Fruit fly (Drosophila melanogaster) whole organism, prepupa: ENCODE data around the gene CG13473.

Experiments
- Blimp-1 ChIP-seq: fragments of 200-800 bp; sonication (Bioruptor generic); optimal IDR thresholded peaks from 3 replicates; lab custom pipeline; 2017; ENCODE audit warnings: missing biosample characterization, missing genetic modification characterization, mild to moderate bottlenecking, moderate library complexity, missing genetic modification reagents
- CG10631 ChIP-seq: fragments of 200-800 bp; sonication (Bioruptor generic); optimal IDR thresholded peaks from 2 replicates; lab custom pipeline; 2016; ENCODE audit warnings: missing biosample characterization, missing genetic modification characterization
- CG10669 ChIP-seq: fragments of 200-800 bp; sonication (Bioruptor generic); optimal IDR thresholded peaks from 3 replicates; lab custom pipeline; 2018; ENCODE audit warnings: missing biosample characterization, mild to moderate bottlenecking, missing genetic modification characterization, moderate library complexity
- CG11294 ChIP-seq: fragments of 200-800 bp; sonication (Bioruptor generic); IDR thresholded peaks from 2 replicates; pipeline ENCODE4 v1.3.6; 2022; ENCODE audit warnings: missing biosample characterization, missing genetic modification characterization
- CG11762 ChIP-seq: fragments of 200-800 bp; sonication (Bioruptor generic); optimal IDR thresholded peaks from 3 replicates; lab custom pipeline; 2016; ENCODE audit warnings: missing biosample characterization, missing genetic modification characterization; ENCODE audit not compliant: insufficient read depth
- CG11902 ChIP-seq: fragments of 200-800 bp; sonication (Bioruptor generic); optimal IDR thresholded peaks from 3 replicates; lab custom pipeline; 2016; ENCODE audit warnings: missing biosample characterization, missing genetic modification characterization
- CG1621 ChIP-seq: fragments of 200-800 bp; sonication (Bioruptor generic); optimal IDR thresholded peaks from 3 replicates; lab custom pipeline; 2018; ENCODE audit warnings: missing biosample characterization, mild to moderate bottlenecking, missing genetic modification characterization
- CG16779 ChIP-seq: fragments of 200-800 bp; sonication (Bioruptor generic); optimal IDR thresholded peaks from 3 replicates; lab custom pipeline; 2017; ENCODE audit warnings: missing biosample characterization, mild to moderate bottlenecking, missing genetic modification characterization
- CG3032 ChIP-seq: fragments of 200-800 bp; optimal IDR thresholded peaks from 2 replicates; lab custom pipeline; 2019; ENCODE audit warnings: missing biosample characterization, mild to moderate bottlenecking, missing genetic modification characterization, moderate library complexity
- CG31627 ChIP-seq: fragments of 200-800 bp; sonication (Bioruptor generic); optimal IDR thresholded peaks from 3 replicates; lab custom pipeline; 2016; ENCODE audit warnings: missing biosample characterization, missing genetic modification characterization
- CG32006 ChIP-seq: fragments of 200-800 bp; sonication (Bioruptor generic); optimal IDR thresholded peaks from 3 replicates; lab custom pipeline; 2017; ENCODE audit warnings: missing biosample characterization, mild to moderate bottlenecking, missing genetic modification characterization
- CG34406 ChIP-seq: fragments of 200-800 bp; sonication (Bioruptor generic); optimal IDR thresholded peaks from 3 replicates; lab custom pipeline; 2016; ENCODE audit warnings: missing biosample characterization, missing genetic modification characterization
- CG3919 ChIP-seq: fragments of 200-800 bp; sonication (Bioruptor generic); optimal IDR thresholded peaks from 3 replicates; lab custom pipeline; 2016; ENCODE audit warnings: missing biosample characterization, missing genetic modification characterization
- CG6163 ChIP-seq: fragments of 200-800 bp; sonication (Bioruptor generic); IDR thresholded peaks from 3 replicates; pipeline ENCODE4 v1.3.6; 2022; ENCODE audit warnings: missing biosample characterization, missing genetic modification characterization
- CG6276 ChIP-seq: fragments of 200-800 bp; sonication (Bioruptor generic); optimal IDR thresholded peaks from 2 replicates; lab custom pipeline; 2017; ENCODE audit warnings: missing biosample characterization, mild to moderate bottlenecking, missing genetic modification characterization
- CG7368 ChIP-seq: fragments of 200-800 bp; sonication (Bioruptor generic); optimal IDR thresholded peaks from 3 replicates; lab custom pipeline; 2016; ENCODE audit warnings: missing biosample characterization, missing genetic modification characterization
- CG8119 ChIP-seq: fragments of 200-800 bp; sonication (Bioruptor generic); IDR thresholded peaks from 3 replicates; pipeline ENCODE4 v1.3.6; 2022; ENCODE audit warnings: missing biosample characterization, missing genetic modification characterization
- CG8319 ChIP-seq: fragments of 200-800 bp; sonication (Bioruptor generic); optimal IDR thresholded peaks from 3 replicates; lab custom pipeline; 2016; ENCODE audit warnings: missing biosample characterization, missing genetic modification characterization
- CG8632 ChIP-seq: fragments of 200-800 bp; sonication (Bioruptor generic); optimal IDR thresholded peaks from 3 replicates; lab custom pipeline; 2016; ENCODE audit warnings: missing biosample characterization, missing genetic modification characterization
- CG9139 ChIP-seq: fragments of 200-800 bp; sonication (Bioruptor generic); optimal IDR thresholded peaks from 3 replicates; lab custom pipeline; 2017; ENCODE audit warnings: missing biosample characterization, mild to moderate bottlenecking, missing genetic modification characterization
- Eip75B ChIP-seq: fragments of 200-800 bp; sonication (Bioruptor generic); optimal IDR thresholded peaks from 3 replicates; lab custom pipeline; 2016; ENCODE audit warnings: missing biosample characterization, missing genetic modification characterization
- Eip78C ChIP-seq: fragments of 200-800 bp; sonication (Bioruptor generic); peaks from one replicate; lab custom pipeline; 2016; ENCODE audit warnings: missing biosample characterization, missing genetic modification characterization
- Eip93F ChIP-seq: fragments of 200-800 bp; sonication (Bioruptor generic); optimal IDR thresholded peaks from 2 replicates; lab custom pipeline; 2016; ENCODE audit warnings: missing biosample characterization, mild to moderate bottlenecking, missing genetic modification characterization
- Ets21C ChIP-seq: fragments of 200-800 bp; sonication (Bioruptor generic); optimal IDR thresholded peaks from 3 replicates; lab custom pipeline; 2016; ENCODE audit warnings: missing biosample characterization, missing genetic modification characterization
- Ets96B ChIP-seq: fragments of 200-800 bp; optimal IDR thresholded peaks from 2 replicates; lab custom pipeline; 2019; ENCODE audit warnings: missing biosample characterization, mild to moderate bottlenecking, missing genetic modification characterization, moderate library complexity
- Hr38 ChIP-seq: sonication (Bioruptor generic); optimal IDR thresholded peaks from 2 replicates; lab custom pipeline; 2016; ENCODE audit warnings: missing biosample characterization, missing genetic modification characterization
- Hr4 ChIP-seq: fragments of 200-800 bp; sonication (Bioruptor generic); optimal IDR thresholded peaks from 3 replicates; lab custom pipeline; 2016; ENCODE audit warnings: missing biosample characterization, missing genetic modification characterization
- Lpt ChIP-seq: fragments of 200-800 bp; sonication (Bioruptor generic); optimal IDR thresholded peaks from 3 replicates; lab custom pipeline; 2016; ENCODE audit warnings: missing biosample characterization, missing genetic modification characterization
- Met ChIP-seq: fragments of 200-800 bp; sonication (Bioruptor generic); optimal IDR thresholded peaks from 3 replicates; lab custom pipeline; 2016; ENCODE audit warnings: missing biosample characterization, missing genetic modification characterization
- OdsH ChIP-seq: fragments of 200-800 bp; sonication (Bioruptor generic); optimal IDR thresholded peaks from 3 replicates; lab custom pipeline; 2016; ENCODE audit warnings: missing biosample characterization, missing genetic modification characterization
- Smox ChIP-seq: fragments of 200-800 bp; sonication (Bioruptor generic); optimal IDR thresholded peaks from 3 replicates; lab custom pipeline; 2016; ENCODE audit warnings: missing biosample characterization, missing genetic modification characterization
- Sox102F ChIP-seq: fragments of 200-800 bp; sonication (Bioruptor generic); optimal IDR thresholded peaks from 2 replicates; lab custom pipeline; 2016; ENCODE audit warnings: missing biosample characterization, mild to moderate bottlenecking, missing genetic modification characterization
- Sox14 ChIP-seq: fragments of 200-800 bp; sonication (Bioruptor generic); optimal IDR thresholded peaks from 3 replicates; lab custom pipeline; 2016; ENCODE audit warnings: missing biosample characterization, missing genetic modification characterization
- Sox15 ChIP-seq: fragments of 200-800 bp; sonication (Bioruptor generic); optimal IDR thresholded peaks from 3 replicates; lab custom pipeline; 2016; ENCODE audit warnings: missing biosample characterization, missing genetic modification characterization
- achi ChIP-seq: fragments of 200-800 bp; sonication (Bioruptor generic); optimal IDR thresholded peaks from 3 replicates; lab custom pipeline; 2016; ENCODE audit warnings: missing biosample characterization, missing genetic modification characterization
- acj6 ChIP-seq: fragments of 200-800 bp; sonication (Bioruptor generic); optimal IDR thresholded peaks from 3 replicates; lab custom pipeline; 2016; ENCODE audit warnings: missing biosample characterization, missing genetic modification characterization
- dac ChIP-seq: fragments of 200-800 bp; sonication (Bioruptor generic); optimal IDR thresholded peaks from 2 replicates; lab custom pipeline; 2017; ENCODE audit warnings: missing biosample characterization, mild to moderate bottlenecking, missing genetic modification characterization
- esn ChIP-seq: fragments of 200-800 bp; sonication (Bioruptor generic); optimal IDR thresholded peaks from 2 replicates; lab custom pipeline; 2016; ENCODE audit warnings: missing biosample characterization, mild to moderate bottlenecking, missing genetic modification characterization, moderate library complexity
- fd85E ChIP-seq: fragments of 200-800 bp; sonication (Bioruptor generic); optimal IDR thresholded peaks from 3 replicates; lab custom pipeline; 2016; ENCODE audit warnings: missing biosample characterization, missing genetic modification characterization
- fkh ChIP-seq: fragments of 200-800 bp; sonication (Bioruptor generic); optimal IDR thresholded peaks from 3 replicates; lab custom pipeline; 2017; ENCODE audit warnings: missing biosample characterization, mild to moderate bottlenecking, missing genetic modification characterization, moderate library complexity
- lz ChIP-seq: fragments of 200-800 bp; sonication (Bioruptor generic); optimal IDR thresholded peaks from 3 replicates; lab custom pipeline; 2016; ENCODE audit warnings: missing biosample characterization, missing genetic modification characterization
- net ChIP-seq: fragments of 200-800 bp; sonication (Bioruptor generic); optimal IDR thresholded peaks from 3 replicates; lab custom pipeline; 2016; ENCODE audit warnings: missing biosample characterization, missing genetic modification characterization
- pdm3 ChIP-seq: fragments of 200-800 bp; sonication (Bioruptor generic); optimal IDR thresholded peaks from 3 replicates; lab custom pipeline; 2016; ENCODE audit warnings: missing biosample characterization, missing genetic modification characterization
- ss ChIP-seq, 2 experiments: fragments of 200-800 bp; sonication (Bioruptor generic); optimal IDR thresholded peaks; 2 replicates in 1 of 2; 3 replicates in 1 of 2; lab custom pipeline; 2017 to 2018; ENCODE audit warnings: mild to moderate bottlenecking in 2 of 2, missing biosample characterization in 2 of 2, missing genetic modification characterization in 2 of 2, moderate library complexity in 1 of 2
- svp ChIP-seq: fragments of 200-800 bp; sonication (Bioruptor generic); peaks from one replicate; lab custom pipeline; 2016; ENCODE audit warnings: missing biosample characterization, missing genetic modification characterization
- topi ChIP-seq: fragments of 200-800 bp; sonication (Bioruptor generic); optimal IDR thresholded peaks from 3 replicates; lab custom pipeline; 2016; ENCODE audit warnings: missing biosample characterization, missing genetic modification characterization
- vri ChIP-seq: fragments of 200-800 bp; sonication (Bioruptor generic); optimal IDR thresholded peaks from 3 replicates; lab custom pipeline; 2016; ENCODE audit warnings: missing biosample characterization, mild to moderate bottlenecking, missing genetic modification characterization

The CG13473 gene

dm6 chr3L:14706461-14706880 is 22.1 kb upstream of the CG13473 start:
- TF ChIP-seq lz = no peak
- TF ChIP-seq svp (GFP tag; lab: Kevin White, UChicago) = peak; percentile 84
- no peak for TF ChIP-seq CG8632 (GFP tag; lab: Kevin White, UChicago)
- no peak for TF ChIP-seq CG32006 (GFP tag; lab: Kevin White, UChicago)
- TF ChIP-seq achi (GFP tag; lab: Kevin White, UChicago) = peak; percentile 26
- no peak for TF ChIP-seq CG6276 (GFP tag; lab: Kevin White, UChicago)
- peak; percentile 14 for TF ChIP-seq CG7368 (GFP tag; lab: Kevin White, UChicago)
- no peak for TF ChIP-seq ss (GFP tag; optimal IDR thresholded peaks at IDR 0.05; lab: Kevin White, UChicago)
- no peak for TF ChIP-seq Ets21C
- TF ChIP-seq CG8319 (GFP tag; lab: Kevin White, UChicago) = no peak
- peak; percentile 32 for TF ChIP-seq CG16779 (tag; lab: Kevin White, UChicago)
- no peak for TF ChIP-seq CG34406
- TF ChIP-seq fd85E = no peak
- TF ChIP-seq Sox14 (GFP tag; lab: Kevin White, UChicago) = peak; percentile 9
- TF ChIP-seq net (GFP tag; lab: Kevin White, UChicago) = peak; percentile 15
- no peak for TF ChIP-seq CG3919
- TF ChIP-seq CG10669 = no peak
- TF ChIP-seq pdm3 = no peak
- peak; percentile 40 for TF ChIP-seq Eip75B (GFP tag; lab: Kevin White, UChicago)
- peak; percentile 42 for TF ChIP-seq vri (GFP tag; lab: Kevin White, UChicago)
- no peak for TF ChIP-seq CG11762 (GFP tag; lab: Kevin White, UChicago)
- no peak for TF ChIP-seq CG11902 (GFP tag; lab: Kevin White, UChicago)
- no peak for TF ChIP-seq CG3032 (tag; lab: Kevin White, UChicago)
- TF ChIP-seq Sox15 (GFP tag; lab: Kevin White, UChicago) = no peak
- peak; percentile 60 for TF ChIP-seq CG9139 (GFP tag; lab: Kevin White, UChicago)
- no peak for TF ChIP-seq CG31627 (GFP tag; lab: Kevin White, UChicago)
- TF ChIP-seq Hr4 = no peak
- peak; percentile 65 for TF ChIP-seq CG1621 (tag; lab: Kevin White, UChicago)
- peak; percentile 29 for TF ChIP-seq Met (GFP tag; lab: Kevin White, UChicago)
- no peak for TF ChIP-seq acj6 (GFP tag; lab: Kevin White, UChicago)
- no peak for TF ChIP-seq CG11294 (GFP tag; lab: Robert Waterston, UW)
- no peak for TF ChIP-seq CG10631 (GFP tag; lab: Kevin White, UChicago)
- TF ChIP-seq topi (GFP tag; lab: Kevin White, UChicago) = peak; percentile 9
- peak; percentile 9 for TF ChIP-seq Blimp-1

dm6 chr3L:14708053-14708452 is 20.5 kb upstream of the CG13473 start:
- no peak for TF ChIP-seq CG6276 (GFP tag; lab: Kevin White, UChicago)
- no peak for TF ChIP-seq Hr38 (GFP tag; lab: Kevin White, UChicago)
- no peak for TF ChIP-seq CG32006 (GFP tag; lab: Kevin White, UChicago)
- no peak for TF ChIP-seq Ets96B
- TF ChIP-seq pdm3 = no peak
- TF ChIP-seq CG9139 (GFP tag; lab: Kevin White, UChicago) = no peak
- no peak; the same call in 2 of the 3 replicates for TF ChIP-seq CG6163
- TF ChIP-seq CG8319 (GFP tag; lab: Kevin White, UChicago) = no peak
- TF ChIP-seq CG8119 (GFP tag; lab: Robert Waterston, UW) = no peak
- TF ChIP-seq CG10631 (GFP tag; lab: Kevin White, UChicago) = no peak
- peak; percentile 22 for TF ChIP-seq Smox (GFP tag; lab: Kevin White, UChicago)
- TF ChIP-seq Hr4 = no peak
- no peak for TF ChIP-seq achi (GFP tag; lab: Kevin White, UChicago)
- TF ChIP-seq svp (GFP tag; lab: Kevin White, UChicago) = peak; percentile 85
- peak; percentile 72 for TF ChIP-seq fkh (GFP tag; lab: Kevin White, UChicago)
- TF ChIP-seq OdsH (GFP tag; lab: Kevin White, UChicago) = no peak
- peak; percentile 46 for TF ChIP-seq esn (GFP tag; lab: Kevin White, UChicago)
- TF ChIP-seq CG7368 (GFP tag; lab: Kevin White, UChicago) = no peak
- no peak for TF ChIP-seq CG8632 (GFP tag; lab: Kevin White, UChicago)
- peak; percentile 42 for TF ChIP-seq Sox102F
- no peak for TF ChIP-seq Sox14 (GFP tag; lab: Kevin White, UChicago)
- no peak for TF ChIP-seq CG10669
- TF ChIP-seq Lpt (GFP tag; lab: Kevin White, UChicago) = no peak
- TF ChIP-seq topi (GFP tag; lab: Kevin White, UChicago) = peak; percentile 32
- TF ChIP-seq acj6 (GFP tag; lab: Kevin White, UChicago) = no peak
- peak; percentile 48 for TF ChIP-seq vri (GFP tag; lab: Kevin White, UChicago)
- no peak for TF ChIP-seq lz
- TF ChIP-seq Blimp-1 = peak; percentile 11
- TF ChIP-seq Sox15 (GFP tag; lab: Kevin White, UChicago) = no peak
- TF ChIP-seq Ets21C = no peak
- no peak for TF ChIP-seq ss (GFP tag; optimal IDR thresholded peaks at IDR 0.05; lab: Kevin White, UChicago)
- no peak for TF ChIP-seq dac (GFP tag; lab: Kevin White, UChicago)
- TF ChIP-seq Eip93F = no peak
- TF ChIP-seq Eip75B (GFP tag; lab: Kevin White, UChicago) = no peak
- peak; percentile 54 for TF ChIP-seq Eip78C (GFP tag; lab: Kevin White, UChicago)
- TF ChIP-seq Met (GFP tag; lab: Kevin White, UChicago) = peak; percentile 42
- TF ChIP-seq CG11762 (GFP tag; lab: Kevin White, UChicago) = no peak
